Worm (Caenorhabditis elegans) whole organism, young adult: ENCODE measurements around the gene R11H6.5.

ENCODE experiments used
- C06A6.2 ChIP-seq: fragments of 200-800 bp; sonication (Bioruptor generic); conservative IDR thresholded peaks from 2 replicates; pipeline ENCODE4 v1.3.6; 2022; ENCODE audit warnings: missing genetic modification characterization, missing compliant biosample characterization
- D2030.7 ChIP-seq: fragments of 200-800 bp; sonication (Bioruptor generic); IDR thresholded peaks from 2 replicates; pipeline ENCODE4 v1.3.6; 2022; ENCODE audit warnings: missing genetic modification reagents, missing genetic modification characterization, missing compliant biosample characterization
- F23B12.7 ChIP-seq: sonication (generic microtip); optimal IDR thresholded peaks from 2 replicates; lab custom pipeline; 2017; ENCODE audit warnings: missing genetic modification characterization, mild to moderate bottlenecking, missing compliant biosample characterization, antibody characterized with exemption, moderate library complexity; ENCODE audit not compliant: insufficient read depth
- F57C9.4 ChIP-seq: sonication (generic microtip); optimal IDR thresholded peaks from 2 replicates; lab custom pipeline; 2017; ENCODE audit warnings: mild to moderate bottlenecking, missing genetic modification characterization, missing compliant biosample characterization
- K11D2.4 ChIP-seq: fragments of 200-800 bp; sonication (Bioruptor generic); IDR thresholded peaks from 2 replicates; pipeline ENCODE4 v1.3.6; 2022; ENCODE audit warnings: missing genetic modification reagents, missing genetic modification characterization, missing compliant biosample characterization
- T07F8.4 ChIP-seq: sonication (generic microtip); optimal IDR thresholded peaks from 2 replicates; lab custom pipeline; 2016; ENCODE audit warnings: mild to moderate bottlenecking, missing genetic modification characterization, moderate library complexity, missing compliant biosample characterization
- Y53G8AR.9 ChIP-seq: fragments of 200-800 bp; sonication (Bioruptor generic); conservative IDR thresholded peaks from 2 replicates; pipeline ENCODE4 v1.3.6; 2022; ENCODE audit warnings: missing genetic modification reagents, missing genetic modification characterization, missing compliant biosample characterization
- Y56A3A.18 ChIP-seq: fragments of 200-800 bp; sonication (Bioruptor generic); IDR thresholded peaks from 2 replicates; pipeline ENCODE4 v1.3.6; 2022; ENCODE audit warnings: missing genetic modification reagents, missing genetic modification characterization, missing compliant biosample characterization
- ZK185.1 ChIP-seq: sonication (generic microtip); optimal IDR thresholded peaks from 2 replicates; lab custom pipeline; 2016; ENCODE audit warnings: mild to moderate bottlenecking, missing genetic modification characterization, missing compliant biosample characterization; ENCODE audit not compliant: poor library complexity, severe bottlenecking
- aptf-3 ChIP-seq: fragments of 200-800 bp; sonication (Bioruptor generic); IDR thresholded peaks from 2 replicates; pipeline ENCODE4 v1.3.6; 2022; ENCODE audit warnings: missing genetic modification characterization, missing compliant biosample characterization
- athp-1 ChIP-seq: sonication (generic microtip); optimal IDR thresholded peaks from 2 replicates; lab custom pipeline; 2017; ENCODE audit warnings: mild to moderate bottlenecking, missing genetic modification characterization, missing compliant biosample characterization
- attf-3 ChIP-seq: fragments of 200-800 bp; sonication (Bioruptor generic); conservative IDR thresholded peaks from 2 replicates; pipeline ENCODE4 v1.3.6; 2022; ENCODE audit warnings: missing genetic modification reagents, missing genetic modification characterization, missing compliant biosample characterization
- attf-5 ChIP-seq: fragments of 200-800 bp; sonication (Bioruptor generic); optimal IDR thresholded peaks from 2 replicates; lab custom pipeline; 2018; ENCODE audit warnings: mild to moderate bottlenecking, missing genetic modification characterization, missing compliant biosample characterization
- attf-6 ChIP-seq: fragments of 200-800 bp; sonication (Bioruptor generic); IDR thresholded peaks from 2 replicates; pipeline ENCODE4 v1.3.6; 2022; ENCODE audit warnings: missing genetic modification reagents, missing genetic modification characterization, missing compliant biosample characterization
- bed-1 ChIP-seq: fragments of 200-800 bp; sonication (Bioruptor generic); IDR thresholded peaks from 2 replicates; pipeline ENCODE4 v1.3.6; 2022; ENCODE audit warnings: missing genetic modification reagents, missing genetic modification characterization, missing compliant biosample characterization
- bed-2 ChIP-seq: fragments of 200-800 bp; sonication (Bioruptor generic); IDR thresholded peaks from 2 replicates; pipeline ENCODE4 v1.3.6; 2022; ENCODE audit warnings: missing genetic modification reagents, missing genetic modification characterization, missing compliant biosample characterization
- cebp-1 ChIP-seq, 2 experiments: fragments of 200-800 bp in 1 of 2; sonication (Bioruptor generic) in 1 of 2; sonication (generic microtip) in 1 of 2; IDR thresholded peaks in 1 of 2; optimal IDR thresholded peaks in 1 of 2; 2 replicates each; pipeline versions ENCODE4 v1.3.6 to Lab custom; 2017 to 2022; ENCODE audit warnings: missing compliant biosample characterization in 2 of 2, missing genetic modification characterization in 2 of 2, mild to moderate bottlenecking in 1 of 2, missing genetic modification reagents in 1 of 2, moderate library complexity in 1 of 2
- cebp-2 ChIP-seq: fragments of 200-800 bp; sonication (Bioruptor generic); IDR thresholded peaks from 2 replicates; pipeline ENCODE4 v1.3.6; 2022; ENCODE audit warnings: missing genetic modification characterization, missing compliant biosample characterization
- ceh-100 ChIP-seq: fragments of 200-800 bp; sonication (Bioruptor generic); IDR thresholded peaks from 2 replicates; pipeline ENCODE4 v1.3.6; 2022; ENCODE audit warnings: missing genetic modification reagents, missing genetic modification characterization, missing compliant biosample characterization
- egrh-3 ChIP-seq: fragments of 200-800 bp; sonication (Bioruptor generic); IDR thresholded peaks from 2 replicates; pipeline ENCODE4 v1.3.6; 2022; ENCODE audit warnings: missing genetic modification reagents, missing genetic modification characterization, missing compliant biosample characterization
- ets-4 ChIP-seq: fragments of 200-800 bp; sonication (Bioruptor generic); optimal IDR thresholded peaks from 2 replicates; lab custom pipeline; 2018; ENCODE audit warnings: mild to moderate bottlenecking, missing genetic modification characterization, missing compliant biosample characterization
- hmg-1.2 ChIP-seq: fragments of 200-800 bp; sonication (Bioruptor generic); IDR thresholded peaks from 2 replicates; pipeline ENCODE4 v1.3.6; 2022; ENCODE audit warnings: missing genetic modification reagents, missing genetic modification characterization, missing compliant biosample characterization
- lag-1 ChIP-seq: fragments of 200-800 bp; sonication (Bioruptor generic); IDR thresholded peaks from 2 replicates; pipeline ENCODE4 v1.3.6; 2022; ENCODE audit warnings: missing genetic modification reagents, missing genetic modification characterization, missing compliant biosample characterization
- let-607 ChIP-seq, 2 experiments: fragments of 200-800 bp in 1 of 2; sonication (Bioruptor generic) in 1 of 2; sonication (generic microtip) in 1 of 2; optimal IDR thresholded peaks; 2 replicates each; lab custom pipeline; 2016 to 2018; ENCODE audit warnings: mild to moderate bottlenecking in 2 of 2, missing compliant biosample characterization in 2 of 2, missing genetic modification characterization in 2 of 2, moderate library complexity in 2 of 2, missing genotype in 1 of 2
- lin-35 ChIP-seq, 3 experiments: fragments of 150-350 bp in 2 of 3; sonication (generic microtip) in 1 of 3; optimal IDR thresholded peaks; 2 replicates each; lab custom pipeline; 2014 to 2018; ENCODE audit warnings: missing biosample characterization in 3 of 3, missing genetic modification characterization in 3 of 3, missing genetic modification reagents in 3 of 3
- lin-40 ChIP-seq: sonication (generic microtip); optimal IDR thresholded peaks from 2 replicates; lab custom pipeline; 2016; ENCODE audit warnings: missing genetic modification characterization, mild to moderate bottlenecking, missing compliant biosample characterization, missing genotype, missing genetic modification reagents
- lsy-27 ChIP-seq: sonication (generic microtip); optimal IDR thresholded peaks from 2 replicates; lab custom pipeline; 2017; ENCODE audit warnings: missing genetic modification characterization, mild to moderate bottlenecking, missing compliant biosample characterization, antibody characterized with exemption, missing genotype, borderline replicate concordance; ENCODE audit not compliant: insufficient read depth
- mcd-1 ChIP-seq: fragments of 200-800 bp; sonication (Bioruptor generic); IDR thresholded peaks from 2 replicates; pipeline ENCODE4 v1.3.6; 2022; ENCODE audit warnings: missing genetic modification reagents, missing genetic modification characterization, missing compliant biosample characterization
- mel-28 ChIP-seq: sonication (generic microtip); optimal IDR thresholded peaks from 2 replicates; lab custom pipeline; 2016; ENCODE audit warnings: borderline replicate concordance, mild to moderate bottlenecking, missing genetic modification characterization, missing compliant biosample characterization
- mes-4 ChIP-seq: sonication (generic microtip); optimal IDR thresholded peaks from 2 replicates; lab custom pipeline; 2016; ENCODE audit warnings: missing genotype, missing genetic modification characterization, missing compliant biosample characterization
- nhr-27 ChIP-seq: fragments of 200-800 bp; sonication (Bioruptor generic); optimal IDR thresholded peaks from 2 replicates; lab custom pipeline; 2018; ENCODE audit warnings: mild to moderate bottlenecking, missing genetic modification characterization, moderate library complexity, missing compliant biosample characterization
- rcor-1 ChIP-seq: fragments of 200-800 bp; sonication (Bioruptor generic); IDR thresholded peaks from 2 replicates; pipeline ENCODE4 v1.3.6; 2022; ENCODE audit warnings: missing genetic modification reagents, missing genetic modification characterization, missing compliant biosample characterization
- repo-1 ChIP-seq: sonication (generic microtip); optimal IDR thresholded peaks from 2 replicates; lab custom pipeline; 2017; ENCODE audit warnings: mild to moderate bottlenecking, missing genetic modification characterization, missing compliant biosample characterization
- rpc-1 ChIP-seq, 2 experiments: fragments of 150-350 bp in 1 of 2; sonication (generic microtip) in 1 of 2; optimal IDR thresholded peaks; 2 replicates each; lab custom pipeline; 2014 to 2018; ENCODE audit warnings: missing biosample characterization in 1 of 2, missing genetic modification characterization in 1 of 2, missing genetic modification reagents in 1 of 2, missing genotype in 1 of 2
- snpc-1.1 ChIP-seq: sonication (generic microtip); optimal IDR thresholded peaks from 2 replicates; lab custom pipeline; 2017; ENCODE audit warnings: missing genetic modification characterization, mild to moderate bottlenecking, missing compliant biosample characterization, antibody characterized with exemption, moderate library complexity, missing genotype, missing genetic modification reagents; ENCODE audit not compliant: insufficient read depth
- unc-130 ChIP-seq: sonication (generic microtip); optimal IDR thresholded peaks from 2 replicates; lab custom pipeline; 2016; ENCODE audit warnings: missing genetic modification reagents, missing genetic modification characterization, missing compliant biosample characterization
- zfh-2 ChIP-seq: fragments of 200-800 bp; sonication (Bioruptor generic); conservative IDR thresholded peaks from 2 replicates; pipeline ENCODE4 v1.3.6; 2022; ENCODE audit warnings: missing genetic modification reagents, missing genetic modification characterization, missing compliant biosample characterization
- ztf-26 ChIP-seq: sonication (generic microtip); optimal IDR thresholded peaks from 2 replicates; lab custom pipeline; 2017; ENCODE audit warnings: missing genetic modification characterization, missing compliant biosample characterization
- ztf-3 ChIP-seq: fragments of 200-800 bp; sonication (Bioruptor generic); optimal IDR thresholded peaks from 2 replicates; lab custom pipeline; 2018; ENCODE audit warnings: mild to moderate bottlenecking, missing genetic modification characterization, missing compliant biosample characterization
- ztf-6 ChIP-seq: fragments of 200-800 bp; sonication (Bioruptor generic); IDR thresholded peaks from 2 replicates; pipeline ENCODE4 v1.3.6; 2022; ENCODE audit warnings: missing genetic modification reagents, missing genetic modification characterization, missing compliant biosample characterization

R11H6.5 gene

DNA sequence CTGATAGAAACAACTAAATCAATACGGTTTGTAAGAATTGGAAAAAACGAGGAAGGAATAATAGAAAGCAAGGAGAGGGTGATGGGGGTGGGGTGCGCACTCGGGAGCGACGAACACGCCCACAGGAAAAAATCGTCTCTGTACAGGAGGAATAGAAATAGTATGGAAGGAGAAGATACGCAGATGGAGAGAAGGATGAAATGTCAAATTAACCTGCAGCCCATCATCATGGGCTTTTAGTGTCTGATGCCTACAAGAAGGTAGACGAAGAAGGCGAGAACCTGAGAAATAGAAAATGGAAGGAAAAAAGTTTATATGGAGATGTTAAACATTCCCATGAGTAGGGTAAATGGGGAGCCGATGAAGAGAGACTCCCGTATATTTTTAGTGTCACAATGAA, 23.1 kb upstream of the R11H6.5 start, which contains the start of gene F43D2.6:
Gene F43D2.6 (minus strand): TSS at position 62 of the 400 bp plus-strand sequence.
- TF ChIP-seq ztf-26 (tag; lab: Kevin White, UChicago) = no peak
- no peak for TF ChIP-seq Y56A3A.18 (GFP tag; lab: Robert Waterston, UW)
- no peak for TF ChIP-seq ets-4
- no peak for TF ChIP-seq rpc-1 (optimal IDR thresholded peaks at IDR 0.05; lab: Kevin White, UChicago)
- no peak for TF ChIP-seq rpc-1 (tag; optimal IDR thresholded peaks at IDR 0.05; lab: Kevin White, UChicago)
- TF ChIP-seq cebp-2 (GFP tag; lab: Robert Waterston, UW) = no peak
- TF ChIP-seq rcor-1 = no peak
- TF ChIP-seq D2030.7 (GFP tag; lab: Robert Waterston, UW) = no peak
- no peak for TF ChIP-seq Y53G8AR.9 (GFP tag; lab: Robert Waterston, UW)
- TF ChIP-seq F23B12.7 (tag; lab: Kevin White, UChicago) = no peak
- no peak for TF ChIP-seq bed-1 (GFP tag; lab: Robert Waterston, UW)
- TF ChIP-seq lag-1 (GFP tag; lab: Robert Waterston, UW) = no peak
- no peak for TF ChIP-seq F57C9.4 (tag; lab: Kevin White, UChicago)
- TF ChIP-seq cebp-1 (GFP tag; IDR thresholded peaks at IDR 0.05; lab: Robert Waterston, UW) = no peak
- peak; percentile 11 for TF ChIP-seq cebp-1 (tag; optimal IDR thresholded peaks at IDR 0.05; lab: Kevin White, UChicago)
- TF ChIP-seq mes-4 (tag; lab: Kevin White, UChicago) = no peak
- no peak for TF ChIP-seq snpc-1.1 (tag; lab: Kevin White, UChicago)
- TF ChIP-seq hmg-1.2 = peak; percentile 63
- TF ChIP-seq ceh-100 = no peak

DNA sequence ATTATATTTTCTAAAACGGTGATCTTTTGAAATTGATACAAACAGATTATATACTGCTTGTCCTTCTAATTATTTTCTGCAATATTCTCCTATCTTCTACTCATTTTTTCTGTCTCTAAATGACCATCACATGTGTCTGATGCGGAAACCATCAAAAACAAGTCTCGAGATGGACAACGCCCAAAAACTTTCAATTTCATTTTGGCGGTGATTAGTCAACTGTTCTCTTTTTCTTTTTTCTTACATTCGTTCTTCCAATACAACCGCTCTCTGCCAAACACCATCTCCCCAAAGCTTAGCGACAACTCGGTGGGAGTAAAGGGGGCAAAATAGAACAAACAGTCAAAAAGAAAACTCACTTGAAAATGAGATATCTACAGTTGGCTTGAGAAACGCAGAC, 21.3 kb upstream of the R11H6.5 start:
- no peak for TF ChIP-seq ztf-6 (GFP tag; lab: Robert Waterston, UW)
- TF ChIP-seq lin-40 (tag; lab: Kevin White, UChicago) = peak; percentile 11
- TF ChIP-seq let-607 (tag; optimal IDR thresholded peaks at IDR 0.05; lab: Kevin White, UChicago) = no peak
- TF ChIP-seq cebp-2 (GFP tag; lab: Robert Waterston, UW) = no peak
- no peak for TF ChIP-seq F23B12.7 (tag; lab: Kevin White, UChicago)
- no peak for TF ChIP-seq lin-35 (GFP tag; optimal IDR thresholded peaks at IDR 0.05; lab: Kevin White, UChicago)
- TF ChIP-seq K11D2.4 (GFP tag; lab: Robert Waterston, UW) = no peak

DNA sequence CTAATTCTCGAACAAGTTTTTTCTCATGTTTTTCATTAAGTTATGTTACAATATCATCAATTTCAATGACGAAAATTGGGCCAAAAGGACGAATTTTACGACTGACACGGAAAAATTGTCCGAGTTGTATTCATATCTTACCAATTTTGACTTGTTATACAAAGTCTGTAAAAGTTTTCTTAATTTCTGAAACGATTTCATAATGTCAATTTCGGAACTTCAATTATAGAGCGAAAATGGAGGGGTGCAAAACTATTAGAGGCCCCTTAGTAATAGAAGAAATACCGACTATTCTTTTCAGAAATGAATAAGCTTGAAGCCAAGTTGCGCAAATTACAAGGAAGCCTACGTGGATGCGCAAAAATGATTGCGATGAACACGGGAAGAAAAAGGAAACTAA, 19.6 kb upstream of the R11H6.5 start, which contains the start of gene F43D2.3:
Gene F43D2.3 (plus strand): TSS at position 301 of the 400 bp plus-strand sequence.
- TF ChIP-seq ceh-100 (no peak), C06A6.2 (no peak), unc-130 (GFP tag; lab: Kevin White, UChicago) (no peak), T07F8.4 (tag; lab: Kevin White, UChicago) (no peak), lin-35 (GFP tag; optimal IDR thresholded peaks at IDR 0.05; lab: Kevin White, UChicago) (no peak), attf-5 (GFP tag; lab: Kevin White, UChicago) (no peak), let-607 (tag; optimal IDR thresholded peaks at IDR 0.05; lab: Kevin White, UChicago) (no peak), hmg-1.2 (no peak), ztf-26 (tag; lab: Kevin White, UChicago) (no peak), egrh-3 (GFP tag; lab: Robert Waterston, UW) (no peak), zfh-2 (GFP tag; lab: Robert Waterston, UW) (no peak), repo-1 (tag; lab: Kevin White, UChicago) (no peak), K11D2.4 (GFP tag; lab: Robert Waterston, UW) (no peak)
- TF ChIP-seq, all 124 proteins: peak for 0

DNA sequence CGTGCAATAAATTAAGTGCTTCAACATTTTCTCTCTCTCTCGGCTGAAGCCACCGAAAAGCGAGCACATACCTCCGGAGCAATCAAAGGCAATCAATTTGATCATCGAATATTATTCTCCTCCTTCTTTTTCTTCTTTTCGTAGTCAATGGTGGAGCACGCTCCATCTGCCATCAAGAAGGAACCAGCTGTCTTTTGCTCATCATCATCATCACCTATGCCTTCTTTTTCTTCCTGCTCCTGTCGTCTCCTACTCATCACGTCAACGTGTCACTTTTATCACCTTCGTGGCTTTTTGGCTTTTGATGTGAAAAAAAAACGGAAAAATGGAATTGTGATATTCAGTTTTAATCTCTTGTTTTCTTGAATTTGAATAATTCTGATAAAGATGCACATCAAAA, 13.6 kb upstream of the R11H6.5 start:
- TF ChIP-seq attf-6 (GFP tag; lab: Robert Waterston, UW) (no peak), ZK185.1 (tag; lab: Kevin White, UChicago) (no peak), ztf-3 (no peak), rpc-1 (optimal IDR thresholded peaks at IDR 0.05; lab: Kevin White, UChicago) (no peak), rpc-1 (tag; optimal IDR thresholded peaks at IDR 0.05; lab: Kevin White, UChicago) (no peak), attf-3 (GFP tag; lab: Robert Waterston, UW) (no peak), T07F8.4 (tag; lab: Kevin White, UChicago) (no peak), attf-5 (GFP tag; lab: Kevin White, UChicago) (no peak), mel-28 (tag; lab: Kevin White, UChicago) (no peak), bed-2 (no peak), snpc-1.1 (tag; lab: Kevin White, UChicago) (no peak), athp-1 (tag; lab: Kevin White, UChicago) (no peak), mcd-1 (GFP tag; lab: Robert Waterston, UW) (no peak), nhr-27 (no peak), aptf-3 (GFP tag; lab: Robert Waterston, UW) (no peak), lsy-27 (tag; lab: Kevin White, UChicago) (no peak)
